Fruit fly (Drosophila melanogaster) whole organism, embryonic: Measurements from ENCODE around the gene Best4.
A peak's percentile ranks its signal among the peaks of the same experiment; 100 is the strongest.

ENCODE experiments used
- Atf-2 ChIP-seq: fragments of 200-800 bp; sonication (Bioruptor generic); optimal IDR thresholded peaks from 2 replicates; lab custom pipeline; 2016; ENCODE audit warnings: missing biosample characterization, missing genetic modification characterization
- BtbVII ChIP-seq: fragments of 200-800 bp; sonication (Bioruptor generic); optimal IDR thresholded peaks from 3 replicates; lab custom pipeline; 2017; ENCODE audit warnings: missing biosample characterization, mild to moderate bottlenecking, missing genetic modification characterization
- C15 ChIP-seq: fragments of 200-800 bp; sonication (Bioruptor generic); IDR thresholded peaks from 3 replicates; pipeline ENCODE4 v1.3.6; 2022; ENCODE audit warnings: missing biosample characterization, missing genetic modification characterization
- CG10267 ChIP-seq: fragments of 200-800 bp; sonication (Bioruptor generic); optimal IDR thresholded peaks from 2 replicates; lab custom pipeline; 2018; ENCODE audit warnings: missing biosample characterization, mild to moderate bottlenecking, missing genetic modification characterization, moderate library complexity
- CG11456 ChIP-seq: fragments of 200-800 bp; sonication (Bioruptor generic); IDR thresholded peaks from 3 replicates; pipeline ENCODE4 v1.3.6; 2022; ENCODE audit warnings: missing biosample characterization, missing genetic modification characterization
- CG13775 ChIP-seq: fragments of 200-800 bp; sonication (Bioruptor generic); optimal IDR thresholded peaks from 3 replicates; lab custom pipeline; 2017; ENCODE audit warnings: missing biosample characterization, mild to moderate bottlenecking, missing genetic modification characterization
- CG13894 ChIP-seq: fragments of 200-800 bp; sonication (Bioruptor generic); optimal IDR thresholded peaks from 3 replicates; lab custom pipeline; 2018; ENCODE audit warnings: missing biosample characterization, mild to moderate bottlenecking, missing genetic modification characterization, moderate library complexity
- CG14965 ChIP-seq: fragments of 200-800 bp; sonication (Bioruptor generic); optimal IDR thresholded peaks from 2 replicates; lab custom pipeline; 2016; ENCODE audit warnings: missing biosample characterization, missing genetic modification characterization, borderline replicate concordance
- CG15479 ChIP-seq: fragments of 200-800 bp; sonication (Bioruptor generic); optimal IDR thresholded peaks from 3 replicates; lab custom pipeline; 2019; ENCODE audit warnings: missing biosample characterization, mild to moderate bottlenecking, missing genetic modification characterization, moderate library complexity
- CG15601 ChIP-seq: fragments of 200-800 bp; sonication (Bioruptor generic); optimal IDR thresholded peaks from 3 replicates; lab custom pipeline; 2019; ENCODE audit warnings: missing biosample characterization, mild to moderate bottlenecking, missing genetic modification characterization, moderate library complexity
- CG15696 ChIP-seq: fragments of 200-800 bp; sonication (Bioruptor generic); optimal IDR thresholded peaks from 2 replicates; lab custom pipeline; 2019; ENCODE audit warnings: missing biosample characterization, mild to moderate bottlenecking, missing genetic modification characterization, moderate library complexity
- CG16779 ChIP-seq: fragments of 200-800 bp; sonication (Bioruptor generic); IDR thresholded peaks from 2 replicates; pipeline ENCODE4 v1.3.6; 2022; ENCODE audit warnings: missing biosample characterization, missing genetic modification characterization
- CG17359 ChIP-seq: fragments of 200-800 bp; sonication (Bioruptor generic); optimal IDR thresholded peaks from 3 replicates; lab custom pipeline; 2018; ENCODE audit warnings: missing biosample characterization, mild to moderate bottlenecking, missing genetic modification characterization, moderate library complexity
- CG2199 ChIP-seq: fragments of 200-800 bp; sonication (Bioruptor generic); IDR thresholded peaks from 3 replicates; pipeline ENCODE4 v1.3.6; 2022; ENCODE audit warnings: missing biosample characterization, missing genetic modification characterization
- CG3407 ChIP-seq: fragments of 200-800 bp; sonication (Bioruptor generic); optimal IDR thresholded peaks from 2 replicates; lab custom pipeline; 2018; ENCODE audit warnings: missing biosample characterization, mild to moderate bottlenecking, missing genetic modification characterization
- CG34376 ChIP-seq: fragments of 200-800 bp; sonication (Bioruptor generic); optimal IDR thresholded peaks from 2 replicates; lab custom pipeline; 2018; ENCODE audit warnings: missing biosample characterization, mild to moderate bottlenecking, missing genetic modification characterization
- CG4424 ChIP-seq: fragments of 200-800 bp; sonication (Bioruptor generic); optimal IDR thresholded peaks from 3 replicates; lab custom pipeline; 2016; ENCODE audit warnings: missing biosample characterization, missing genetic modification characterization
- CG6854 ChIP-seq: fragments of 200-800 bp; sonication (Bioruptor generic); optimal IDR thresholded peaks from 3 replicates; lab custom pipeline; 2017; ENCODE audit warnings: missing biosample characterization, mild to moderate bottlenecking, missing genetic modification characterization
- CG7271 ChIP-seq: fragments of 200-800 bp; sonication (Bioruptor generic); optimal IDR thresholded peaks from 2 replicates; lab custom pipeline; 2018; ENCODE audit warnings: missing biosample characterization, mild to moderate bottlenecking, missing genetic modification characterization, moderate library complexity
- CG7357 ChIP-seq: fragments of 200-800 bp; sonication (Bioruptor generic); IDR thresholded peaks from 3 replicates; pipeline ENCODE4 v1.3.6; 2022; ENCODE audit warnings: missing biosample characterization, missing genetic modification characterization
- CG8765 ChIP-seq: fragments of 200-800 bp; sonication (Bioruptor generic); IDR thresholded peaks from 2 replicates; pipeline ENCODE4 v1.3.6; 2022; ENCODE audit warnings: missing biosample characterization, missing genetic modification characterization
- CG9215 ChIP-seq: fragments of 200-800 bp; sonication (Bioruptor generic); IDR thresholded peaks from 2 replicates; pipeline ENCODE4 v1.3.6; 2022; ENCODE audit warnings: missing biosample characterization, missing genetic modification characterization
- CrebB ChIP-seq: fragments of 200-800 bp; sonication (Bioruptor generic); optimal IDR thresholded peaks from 3 replicates; lab custom pipeline; 2018; ENCODE audit warnings: missing biosample characterization, mild to moderate bottlenecking, missing genetic modification characterization
- Dbx ChIP-seq: fragments of 200-800 bp; sonication (Bioruptor generic); IDR thresholded peaks from 3 replicates; pipeline ENCODE4 v1.3.6; 2022; ENCODE audit warnings: missing biosample characterization, missing genetic modification characterization
- Deaf1 ChIP-seq: fragments of 200-800 bp; optimal IDR thresholded peaks from 3 replicates; lab custom pipeline; 2019; ENCODE audit warnings: missing biosample characterization, mild to moderate bottlenecking, missing genetic modification characterization, moderate library complexity
- Hr51 ChIP-seq, 2 experiments: fragments of 200-800 bp; sonication (Bioruptor generic); optimal IDR thresholded peaks; 2 replicates in 1 of 2; 3 replicates in 1 of 2; lab custom pipeline; 2016 to 2018; ENCODE audit warnings: missing biosample characterization in 2 of 2, missing genetic modification characterization in 2 of 2, mild to moderate bottlenecking in 1 of 2, moderate library complexity in 1 of 2
- Jarid2 ChIP-seq: fragments of 200-800 bp; sonication (Bioruptor generic); optimal IDR thresholded peaks from 3 replicates; lab custom pipeline; 2017; ENCODE audit warnings: mild to moderate bottlenecking, missing biosample characterization, missing genetic modification reagents, missing genetic modification characterization
- MESR4 ChIP-seq: fragments of 200-800 bp; sonication (Bioruptor generic); optimal IDR thresholded peaks from 2 replicates; lab custom pipeline; 2018; ENCODE audit warnings: missing biosample characterization, mild to moderate bottlenecking, missing genetic modification characterization, moderate library complexity
- Max ChIP-seq: fragments of 200-800 bp; sonication (Bioruptor generic); optimal IDR thresholded peaks from 2 replicates; lab custom pipeline; 2016; ENCODE audit warnings: missing biosample characterization, mild to moderate bottlenecking, missing genetic modification characterization
- NC2β ChIP-seq: fragments of 200-800 bp; sonication (Bioruptor generic); optimal IDR thresholded peaks from 2 replicates; lab custom pipeline; 2016; ENCODE audit warnings: missing biosample characterization, missing genetic modification characterization
- Rfx ChIP-seq: fragments of 200-800 bp; sonication (Bioruptor generic); IDR thresholded peaks from 2 replicates; pipeline ENCODE4 v1.3.6; 2022; ENCODE audit warnings: missing biosample characterization, missing genetic modification characterization
- TFAM ChIP-seq: fragments of 200-800 bp; sonication (Bioruptor generic); optimal IDR thresholded peaks from 2 replicates; lab custom pipeline; 2017; ENCODE audit warnings: missing biosample characterization, missing genetic modification characterization, inconsistent platforms
- ab ChIP-seq: fragments of 200-800 bp; sonication (Bioruptor generic); optimal IDR thresholded peaks from 2 replicates; lab custom pipeline; 2016; ENCODE audit warnings: missing biosample characterization, missing genetic modification characterization
- abd-A ChIP-seq: fragments of 200-800 bp; sonication (Bioruptor generic); optimal IDR thresholded peaks from 3 replicates; lab custom pipeline; 2019; ENCODE audit warnings: missing biosample characterization, mild to moderate bottlenecking, missing genetic modification characterization, moderate library complexity
- br ChIP-seq: fragments of >200 bp; optimal IDR thresholded peaks from 2 replicates; lab custom pipeline; 2017
- bsh ChIP-seq, 2 experiments: fragments of 200-800 bp; sonication (Bioruptor generic); optimal IDR thresholded peaks; 2 replicates each; lab custom pipeline; 2017 to 2018; ENCODE audit warnings: mild to moderate bottlenecking in 2 of 2, missing biosample characterization in 2 of 2, missing genetic modification characterization in 2 of 2, moderate library complexity in 1 of 2
- cato ChIP-seq: fragments of 200-800 bp; sonication (Bioruptor generic); optimal IDR thresholded peaks from 2 replicates; lab custom pipeline; 2016; ENCODE audit warnings: missing biosample characterization, missing genetic modification characterization, borderline replicate concordance
- chinmo ChIP-seq: fragments of 200-800 bp; sonication (Bioruptor generic); IDR thresholded peaks from 4 replicates; pipeline ENCODE4 v1.3.6; 2022; ENCODE audit warnings: missing biosample characterization, missing genetic modification characterization; ENCODE audit not compliant: partially characterized antibody
- exex ChIP-seq: fragments of 200-800 bp; sonication (Bioruptor generic); optimal IDR thresholded peaks from 4 replicates; lab custom pipeline; 2018; ENCODE audit warnings: missing biosample characterization, mild to moderate bottlenecking, missing genetic modification characterization, moderate library complexity
- fu2 ChIP-seq: fragments of 200-800 bp; sonication (Bioruptor generic); optimal IDR thresholded peaks from 2 replicates; lab custom pipeline; 2016; ENCODE audit warnings: missing biosample characterization, missing genetic modification characterization
- grau ChIP-seq: fragments of 200-800 bp; optimal IDR thresholded peaks from 3 replicates; lab custom pipeline; 2019; ENCODE audit warnings: missing biosample characterization, mild to moderate bottlenecking, missing genetic modification characterization, moderate library complexity
- ham ChIP-seq: fragments of 200-800 bp; sonication (Bioruptor generic); IDR thresholded peaks from 2 replicates; pipeline ENCODE4 v1.3.6; 2022; ENCODE audit warnings: missing biosample characterization, missing genetic modification characterization
- hkb ChIP-seq, 2 experiments: fragments of 200-800 bp in 1 of 2; fragments of >200 bp in 1 of 2; sonication (Bioruptor generic) in 1 of 2; IDR thresholded peaks in 1 of 2; optimal IDR thresholded peaks in 1 of 2; 2 replicates each; pipeline versions ENCODE4 v1.3.6 to Lab custom; 2017 to 2022; ENCODE audit warnings: missing biosample characterization in 1 of 2, missing genetic modification characterization in 1 of 2
- lilli ChIP-seq: fragments of 200-800 bp; sonication (Bioruptor generic); optimal IDR thresholded peaks from 3 replicates; lab custom pipeline; 2016; ENCODE audit warnings: missing biosample characterization, missing genetic modification characterization
- pita ChIP-seq: fragments of 200-800 bp; sonication (Bioruptor generic); optimal IDR thresholded peaks from 2 replicates; lab custom pipeline; 2017; ENCODE audit warnings: missing biosample characterization, mild to moderate bottlenecking, missing genetic modification characterization
- schlank ChIP-seq: fragments of 200-800 bp; sonication (Bioruptor generic); optimal IDR thresholded peaks from 2 replicates; lab custom pipeline; 2018; ENCODE audit warnings: missing biosample characterization, mild to moderate bottlenecking, missing genetic modification characterization
- sim ChIP-seq: fragments of 200-800 bp; sonication (Bioruptor generic); IDR thresholded peaks from 2 replicates; pipeline ENCODE4 v1.3.6; 2022; ENCODE audit warnings: missing biosample characterization, missing genetic modification characterization
- slbo ChIP-seq: fragments of 200-800 bp; sonication (Bioruptor generic); IDR thresholded peaks from 2 replicates; pipeline ENCODE4 v1.3.6; 2022; ENCODE audit warnings: missing biosample characterization, missing genetic modification characterization
- twi ChIP-seq: fragments of 200-800 bp; optimal IDR thresholded peaks from 2 replicates; lab custom pipeline; 2019; ENCODE audit warnings: missing biosample characterization, mild to moderate bottlenecking, missing genetic modification characterization, moderate library complexity

The Best4 gene

DNA sequence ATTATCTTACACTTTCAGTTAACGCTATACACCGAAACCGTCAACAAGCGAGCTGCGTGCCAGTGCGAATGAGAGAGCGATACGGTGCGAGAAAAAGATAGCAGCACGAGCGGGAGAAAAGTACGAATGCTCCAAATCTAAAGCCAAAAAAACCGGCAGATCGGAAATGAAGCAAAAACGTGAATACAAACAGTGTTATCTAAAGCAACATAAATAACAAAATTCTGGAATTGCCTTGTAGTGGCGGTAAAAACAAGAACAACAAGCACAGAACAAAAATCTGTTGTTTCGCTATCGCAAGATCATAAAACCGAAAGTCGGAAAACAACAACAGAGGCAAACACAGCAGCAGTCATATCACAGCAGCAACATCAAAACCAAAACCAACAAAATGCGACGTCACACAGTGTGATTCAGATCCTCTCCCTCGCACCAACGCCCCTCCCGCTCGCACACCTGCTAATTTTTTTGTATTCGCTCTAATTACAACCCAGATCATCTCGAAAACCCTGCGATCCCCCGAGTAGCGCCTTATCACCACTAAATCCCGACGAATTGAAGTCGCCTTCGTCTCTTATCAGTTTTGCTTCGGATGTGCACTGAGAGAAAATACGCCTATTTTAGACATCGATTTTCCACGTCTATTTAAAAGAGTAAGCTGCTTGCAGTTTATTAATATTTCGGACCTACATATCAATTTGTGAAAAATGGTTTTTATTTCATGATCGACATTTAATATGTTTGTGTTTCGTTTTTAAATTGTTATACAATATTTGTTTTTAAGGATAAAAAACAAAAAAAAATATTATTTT lies 5.7 kb downstream of the Best4 start, which contains the start of gene CG7255 (continued):
- TF ChIP-seq Max (no peak), lilli (GFP tag; lab: Kevin White, UChicago) (no peak), CG15479 (GFP tag; lab: Kevin White, UChicago) (peak; percentile 85), CG11456 (GFP tag; lab: Robert Waterston, UW) (no peak), CG34376 (GFP tag; lab: Kevin White, UChicago) (peak; percentile 81), CG3407 (GFP tag; lab: Kevin White, UChicago) (no peak), ab (no peak), CG16779 (no peak), pita (GFP tag; lab: Kevin White, UChicago) (no peak), exex (tag; lab: Kevin White, UChicago) (peak; percentile 90), bsh (GFP tag; optimal IDR thresholded peaks at IDR 0.05; lab: Kevin White, UChicago) (peak in 1 of 2 experiments; percentile 4), CG14965 (GFP tag; lab: Kevin White, UChicago) (no peak), br (lab: Kevin White, UChicago) (no peak), Hr51 (GFP tag; optimal IDR thresholded peaks at IDR 0.05; lab: Kevin White, UChicago) (peak in 1 of 2 experiments; percentile 18), grau (peak; percentile 9), schlank (tag; lab: Kevin White, UChicago) (no peak), Jarid2 (GFP tag; lab: Kevin White, UChicago) (peak; percentile 19), CG13775 (GFP tag; lab: Kevin White, UChicago) (no peak), CG15696 (tag; lab: Kevin White, UChicago) (no peak), TFAM (no peak), CG6854 (GFP tag; lab: Kevin White, UChicago) (no peak), CG8765 (no peak), CG13894 (tag; lab: Kevin White, UChicago) (peak; percentile 46), CG9215 (GFP tag; lab: Robert Waterston, UW) (no peak), sim (GFP tag; lab: Robert Waterston, UW) (no peak), Rfx (GFP tag; lab: Robert Waterston, UW) (no peak), CG10267 (tag; lab: Kevin White, UChicago) (peak; percentile 10), Atf-2 (GFP tag; lab: Kevin White, UChicago) (no peak), slbo (peak; percentile 6; the same call in 1 of the 2 replicates), CG17359 (tag; lab: Kevin White, UChicago) (no peak), abd-A (tag; lab: Kevin White, UChicago) (no peak), Dbx (GFP tag; lab: Robert Waterston, UW) (no peak), CG2199 (GFP tag; lab: Robert Waterston, UW) (0 out of 3 replicates have a peak, but pooled peaks have one; percentile 22), CrebB (tag; lab: Kevin White, UChicago) (no peak), BtbVII (GFP tag; lab: Kevin White, UChicago) (peak; percentile 12), CG7271 (tag; lab: Kevin White, UChicago) (no peak), CG4424 (GFP tag; lab: Kevin White, UChicago) (no peak), chinmo (GFP tag; lab: Robert Waterston, UW) (no peak), NC2β (GFP tag; lab: Kevin White, UChicago) (no peak), MESR4 (no peak), C15 (no peak), fu2 (GFP tag; lab: Kevin White, UChicago) (no peak), CG15601 (tag; lab: Kevin White, UChicago) (no peak), Deaf1 (peak; percentile 82), hkb (optimal IDR thresholded peaks at IDR 0.05; lab: Kevin White, UChicago) (no peak), hkb (GFP tag; IDR thresholded peaks at IDR 0.05; lab: Robert Waterston, UW) (no peak), CG7357 (GFP tag; lab: Robert Waterston, UW) (no peak), ham (GFP tag; lab: Robert Waterston, UW) (no peak), cato (no peak), twi (no peak)
